Worm (Caenorhabditis elegans): ENCODE results near the gene tasp-1.

DNA sequence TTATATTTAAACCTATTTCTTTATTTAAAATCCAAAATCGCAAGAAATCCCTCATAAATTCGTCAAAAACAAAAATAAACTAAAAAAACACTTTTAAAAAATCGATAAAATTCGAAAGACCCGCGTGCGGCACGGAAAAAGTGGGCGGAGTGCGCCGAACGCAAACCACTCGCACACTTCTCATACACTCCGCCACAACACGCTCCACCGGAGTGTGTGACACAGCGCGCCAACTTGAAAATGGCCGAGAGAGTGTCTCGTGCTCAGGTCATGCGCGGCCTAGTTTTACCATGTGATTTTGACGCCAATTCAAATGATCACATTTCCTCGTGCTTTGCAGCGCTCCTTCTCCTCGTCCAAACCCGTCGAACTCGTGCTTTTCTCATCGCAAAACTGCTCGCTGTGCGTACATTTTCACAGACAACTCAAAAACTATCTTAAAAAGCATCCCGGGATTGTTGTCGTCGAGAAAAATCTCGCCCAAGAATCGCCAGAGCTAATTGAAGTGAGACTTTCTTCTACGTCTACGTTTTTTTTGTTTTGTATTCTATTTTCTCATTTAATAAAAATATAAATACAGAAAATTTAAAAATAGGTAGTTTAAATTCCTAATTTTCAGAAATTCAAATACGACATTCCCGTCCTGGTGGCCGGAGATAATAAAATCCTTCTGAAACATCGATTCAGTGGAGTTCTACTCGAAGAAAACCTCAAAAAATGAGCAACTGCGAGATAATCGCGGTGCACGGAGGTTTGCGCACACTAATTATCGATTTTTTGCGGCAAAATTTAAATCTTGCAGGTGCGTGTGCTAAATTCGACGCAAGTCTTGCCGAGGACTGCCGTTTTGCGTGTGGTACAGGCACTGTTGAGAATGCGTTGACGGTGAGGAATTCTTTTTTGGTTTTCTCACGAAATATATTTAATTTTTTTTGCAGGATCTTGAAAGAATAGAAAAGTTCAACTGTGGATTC, at the start of gene tasp-1:
- peak; percentile 68 for TF ChIP-seq lsy-27 (tag; optimal IDR thresholded peaks at IDR 0.05; ENCODE audit: borderline replicate concordance, insufficient read depth)
- peak; percentile 17 for TF ChIP-seq mes-4 (tag; optimal IDR thresholded peaks at IDR 0.05)
- peak; percentile 98 for TF ChIP-seq F23B12.7 (tag; optimal IDR thresholded peaks at IDR 0.05; ENCODE audit: insufficient read depth)
- peak; percentile 99 for TF ChIP-seq lin-26 (GFP tag; IDR thresholded peaks at IDR 0.05)

All from whole organism, young adult.